Worm (Caenorhabditis elegans) whole organism, late embryonic: ENCODE results near the gene gst-33.

Source experiments
- ceh-9 ChIP-seq: sonication (generic microtip); optimal IDR thresholded peaks from 2 replicates; lab custom pipeline; 2016; ENCODE audit warnings: mild to moderate bottlenecking, missing genetic modification characterization, inconsistent platforms, missing compliant biosample characterization
- sox-2 ChIP-seq: fragments of 200-800 bp; sonication (Bioruptor generic); IDR thresholded peaks from 2 replicates; pipeline ENCODE4 v1.3.6; 2022; ENCODE audit warnings: missing genetic modification reagents, missing genetic modification characterization, missing compliant biosample characterization
- tbx-2 ChIP-seq: sonication (generic microtip); optimal IDR thresholded peaks from 2 replicates; lab custom pipeline; 2016; ENCODE audit warnings: missing genetic modification characterization, missing compliant biosample characterization
- unc-42 ChIP-seq: sonication (generic microtip); optimal IDR thresholded peaks from 2 replicates; lab custom pipeline; 2016; ENCODE audit warnings: missing genotype, missing genetic modification characterization, missing compliant biosample characterization

DNA sequence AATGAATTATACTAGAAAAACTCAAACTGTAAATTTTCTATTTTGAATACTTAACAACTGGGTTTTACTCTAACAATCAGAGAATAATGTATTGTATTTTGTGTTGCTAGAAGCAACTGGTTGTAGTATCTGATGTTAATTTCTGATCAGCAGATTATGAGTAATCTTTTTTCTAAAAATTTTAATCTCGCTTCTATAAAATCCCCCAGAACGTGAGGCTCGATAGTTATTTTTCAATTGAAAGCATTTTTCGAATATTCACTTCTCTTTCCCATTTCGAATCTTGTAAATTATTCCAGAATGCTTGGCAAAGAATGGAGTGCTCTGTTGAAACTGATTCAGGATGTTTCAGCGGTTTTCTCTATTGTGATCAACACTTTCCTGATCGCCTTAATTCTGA, 49.5 kb upstream of the gst-33 start, which contains the start of gene str-227:
- TF ChIP-seq sox-2 (GFP tag; lab: Robert Waterston, UW) (no peak), unc-42 (no peak), tbx-2 (no peak), ceh-9 (tag; lab: Kevin White, UChicago) (no peak)
